Worm (Caenorhabditis elegans) whole organism, young adult: Measurements from ENCODE around the gene C25F9.4.

Experiments
- C17E4.6 ChIP-seq: fragments of 200-800 bp; sonication (Bioruptor generic); IDR thresholded peaks from 2 replicates; pipeline ENCODE4 v1.3.6; 2022; ENCODE audit warnings: missing genetic modification reagents, missing genetic modification characterization, missing compliant biosample characterization
- F10E7.11 ChIP-seq: sonication (generic microtip); optimal IDR thresholded peaks from 2 replicates; lab custom pipeline; 2017; ENCODE audit warnings: mild to moderate bottlenecking, missing genetic modification characterization, moderate library complexity, missing compliant biosample characterization
- F52B5.7 ChIP-seq: sonication (generic microtip); optimal IDR thresholded peaks from 2 replicates; lab custom pipeline; 2016; ENCODE audit warnings: mild to moderate bottlenecking, missing genetic modification characterization, missing compliant biosample characterization
- K11D2.4 ChIP-seq: fragments of 200-800 bp; sonication (Bioruptor generic); IDR thresholded peaks from 2 replicates; pipeline ENCODE4 v1.3.6; 2022; ENCODE audit warnings: missing genetic modification reagents, missing genetic modification characterization, missing compliant biosample characterization
- K12H6.12 ChIP-seq: fragments of 200-800 bp; sonication (Bioruptor generic); optimal IDR thresholded peaks from 2 replicates; lab custom pipeline; 2018; ENCODE audit warnings: mild to moderate bottlenecking, missing genetic modification characterization, missing compliant biosample characterization
- atf-7 ChIP-seq: sonication (generic microtip); optimal IDR thresholded peaks from 2 replicates; lab custom pipeline; 2017; ENCODE audit warnings: mild to moderate bottlenecking, missing genetic modification characterization, missing compliant biosample characterization
- bed-2 ChIP-seq: fragments of 200-800 bp; sonication (Bioruptor generic); IDR thresholded peaks from 2 replicates; pipeline ENCODE4 v1.3.6; 2022; ENCODE audit warnings: missing genetic modification reagents, missing genetic modification characterization, missing compliant biosample characterization
- cebp-1 ChIP-seq, 2 experiments: fragments of 200-800 bp in 1 of 2; sonication (Bioruptor generic) in 1 of 2; sonication (generic microtip) in 1 of 2; IDR thresholded peaks in 1 of 2; optimal IDR thresholded peaks in 1 of 2; 2 replicates each; pipeline versions ENCODE4 v1.3.6 to Lab custom; 2017 to 2022; ENCODE audit warnings: missing compliant biosample characterization in 2 of 2, missing genetic modification characterization in 2 of 2, mild to moderate bottlenecking in 1 of 2, missing genetic modification reagents in 1 of 2, moderate library complexity in 1 of 2
- ceh-40 ChIP-seq: fragments of 200-800 bp; sonication (Bioruptor generic); IDR thresholded peaks from 2 replicates; pipeline ENCODE4 v1.3.6; 2022; ENCODE audit warnings: missing genetic modification characterization, missing compliant biosample characterization
- dox-1 ChIP-seq: fragments of 200-800 bp; sonication (Bioruptor generic); IDR thresholded peaks from 2 replicates; pipeline ENCODE4 v1.3.6; 2022; ENCODE audit warnings: missing genetic modification reagents, missing genetic modification characterization, missing compliant biosample characterization
- dpl-1 ChIP-seq: fragments of 150-350 bp; optimal IDR thresholded peaks from 2 replicates; lab custom pipeline; 2014; ENCODE audit warnings: missing biosample characterization, missing genetic modification reagents, missing genetic modification characterization
- egl-44 ChIP-seq: fragments of 200-800 bp; sonication (Bioruptor generic); IDR thresholded peaks from 2 replicates; pipeline ENCODE4 v1.3.6; 2022; ENCODE audit warnings: missing genetic modification reagents, missing genetic modification characterization, missing compliant biosample characterization
- gei-17 ChIP-seq: fragments of 200-800 bp; sonication (Bioruptor generic); optimal IDR thresholded peaks from 2 replicates; lab custom pipeline; 2018; ENCODE audit warnings: mild to moderate bottlenecking, missing genetic modification characterization, missing compliant biosample characterization
- lin-26 ChIP-seq: fragments of 200-800 bp; sonication (Bioruptor generic); IDR thresholded peaks from 2 replicates; pipeline ENCODE4 v1.3.6; 2022; ENCODE audit warnings: missing genetic modification reagents, missing genetic modification characterization, missing compliant biosample characterization
- madf-10 ChIP-seq: sonication (generic microtip); optimal IDR thresholded peaks from 2 replicates; lab custom pipeline; 2016; ENCODE audit warnings: mild to moderate bottlenecking, missing genetic modification characterization, missing compliant biosample characterization
- madf-3 ChIP-seq: fragments of 200-800 bp; sonication (Bioruptor generic); IDR thresholded peaks from 2 replicates; pipeline ENCODE4 v1.3.6; 2022; ENCODE audit warnings: missing genetic modification reagents, missing genetic modification characterization, missing compliant biosample characterization
- mxl-1 ChIP-seq: sonication (generic microtip); optimal IDR thresholded peaks from 2 replicates; lab custom pipeline; 2016; ENCODE audit warnings: missing genetic modification characterization, missing compliant biosample characterization
- nhr-80 ChIP-seq: sonication (generic microtip); optimal IDR thresholded peaks from 2 replicates; lab custom pipeline; 2016; ENCODE audit warnings: missing genetic modification characterization, missing compliant biosample characterization
- rec-8 ChIP-seq, 2 experiments: sonication (generic microtip); optimal IDR thresholded peaks; 2 replicates each; lab custom pipeline; 2016; ENCODE audit warnings: mild to moderate bottlenecking in 2 of 2, missing genetic modification characterization in 2 of 2, missing genetic modification reagents in 2 of 2, missing genotype in 2 of 2, missing biosample characterization in 1 of 2, missing compliant biosample characterization in 1 of 2, moderate library complexity in 1 of 2
- rpc-1 ChIP-seq, 2 experiments: fragments of 150-350 bp in 1 of 2; sonication (generic microtip) in 1 of 2; optimal IDR thresholded peaks; 2 replicates each; lab custom pipeline; 2014 to 2018; ENCODE audit warnings: missing biosample characterization in 1 of 2, missing genetic modification characterization in 1 of 2, missing genetic modification reagents in 1 of 2, missing genotype in 1 of 2
- snpc-1.3 ChIP-seq: sonication (generic microtip); optimal IDR thresholded peaks from 2 replicates; lab custom pipeline; 2017; ENCODE audit warnings: missing genetic modification characterization, mild to moderate bottlenecking, missing compliant biosample characterization, antibody characterized with exemption, moderate library complexity, missing genotype, missing genetic modification reagents; ENCODE audit not compliant: insufficient read depth
- sptf-2 ChIP-seq: fragments of 200-800 bp; sonication (Bioruptor generic); optimal IDR thresholded peaks from 2 replicates; lab custom pipeline; 2018; ENCODE audit warnings: mild to moderate bottlenecking, missing genetic modification characterization, missing compliant biosample characterization
- unc-62 ChIP-seq: fragments of 150-350 bp; optimal IDR thresholded peaks from 2 replicates; lab custom pipeline; 2014; ENCODE audit warnings: missing biosample characterization, missing genetic modification reagents, missing genetic modification characterization
- zim-3 ChIP-seq: sonication (generic microtip); optimal IDR thresholded peaks from 2 replicates; lab custom pipeline; 2017; ENCODE audit warnings: mild to moderate bottlenecking, missing genetic modification characterization, moderate library complexity, missing compliant biosample characterization
- ztf-18 ChIP-seq: sonication (generic microtip); optimal IDR thresholded peaks from 2 replicates; lab custom pipeline; 2016; ENCODE audit warnings: missing genotype, mild to moderate bottlenecking, missing genetic modification characterization, missing compliant biosample characterization
- ztf-25 ChIP-seq: fragments of 200-800 bp; sonication (Bioruptor generic); IDR thresholded peaks from 2 replicates; pipeline ENCODE4 v1.3.6; 2022; ENCODE audit warnings: missing genetic modification reagents, missing genetic modification characterization, missing compliant biosample characterization

C25F9.4 gene

ce11 chrV:19428936-19429335, 12.6 kb upstream of the C25F9.4 start:
- no peak for TF ChIP-seq K11D2.4 (GFP tag; lab: Robert Waterston, UW)
- TF ChIP-seq rpc-1 (optimal IDR thresholded peaks at IDR 0.05; lab: Kevin White, UChicago): no peak
- TF ChIP-seq rpc-1 (tag; optimal IDR thresholded peaks at IDR 0.05; lab: Kevin White, UChicago): no peak
- TF ChIP-seq F52B5.7 (tag; lab: Kevin White, UChicago): no peak
- TF ChIP-seq snpc-1.3 (tag; lab: Kevin White, UChicago): no peak
- TF ChIP-seq ztf-25 (GFP tag; lab: Robert Waterston, UW): no peak
- no peak for TF ChIP-seq rec-8 (tag; optimal IDR thresholded peaks at IDR 0.05; lab: Kevin White, UChicago)
- no peak for TF ChIP-seq mxl-1
- no peak for TF ChIP-seq sptf-2 (GFP tag; lab: Kevin White, UChicago)
- no peak for TF ChIP-seq gei-17 (GFP tag; lab: Kevin White, UChicago)

DNA sequence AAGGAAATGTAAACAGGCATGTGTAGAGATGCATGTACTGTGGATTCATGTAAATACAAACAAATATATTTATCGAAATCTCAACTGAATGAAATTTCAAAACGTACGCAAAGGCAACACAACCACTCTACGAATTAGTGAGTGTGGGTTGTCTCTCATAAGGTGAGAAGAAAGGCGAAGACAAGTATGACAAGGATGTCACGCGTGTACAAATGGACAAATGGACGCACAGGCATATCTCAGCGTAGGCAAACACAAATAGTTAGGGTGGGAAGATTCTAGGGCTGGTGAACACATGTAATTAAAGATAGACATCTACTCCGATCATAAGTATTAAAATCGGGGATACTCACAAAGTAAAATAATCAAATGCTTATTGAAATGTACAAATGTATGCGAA, 11.7 kb upstream of the C25F9.4 start:
- no peak for TF ChIP-seq ceh-40 (GFP tag; lab: Robert Waterston, UW)
- peak; percentile 0 for TF ChIP-seq zim-3
- TF ChIP-seq lin-26 (GFP tag; lab: Robert Waterston, UW): 0 out of 2 replicates have a peak, but pooled peaks have one; percentile 26

ce11 chrV:19421131-19421530, 4.8 kb upstream of the C25F9.4 start, which contains the start of gene C25F9.2:
Gene C25F9.2, plus strand, starts transcription at chrV:19421471.
- peak; percentile 57 for TF ChIP-seq atf-7
- no peak for TF ChIP-seq C17E4.6 (GFP tag; lab: Robert Waterston, UW)

- TF ChIP-seq nhr-80 (tag; lab: Kevin White, UChicago): peak; percentile 3
- TF ChIP-seq unc-62 (GFP tag; lab: Kevin White, UChicago): no peak
Observed at ce11 chrV:19417836-19418235, 1.5 kb upstream of the C25F9.4 start, which contains the start of gene C25F9.15. Gene C25F9.15, plus strand, starts transcription at chrV:19418136.

- TF ChIP-seq cebp-1 (GFP tag; IDR thresholded peaks at IDR 0.05; lab: Robert Waterston, UW) (peak; percentile 69; the same call in 1 of the 2 replicates), cebp-1 (tag; optimal IDR thresholded peaks at IDR 0.05; lab: Kevin White, UChicago) (peak; percentile 70), egl-44 (GFP tag; lab: Robert Waterston, UW) (no peak), K12H6.12 (tag; lab: Kevin White, UChicago) (no peak), atf-7 (no peak), nhr-80 (tag; lab: Kevin White, UChicago) (peak; percentile 70)
Observed at ce11 chrV:19410663-19411062, 5.7 kb downstream of the C25F9.4 start, which contains the start of gene C25F9.5. Gene C25F9.5, minus strand, starts transcription at chrV:19410857.

- no peak for TF ChIP-seq madf-10 (tag; lab: Kevin White, UChicago)
- peak; percentile 39; the same call in 1 of the 2 replicates for TF ChIP-seq dox-1 (GFP tag; lab: Robert Waterston, UW)
- peak; percentile 84 for TF ChIP-seq nhr-80 (tag; lab: Kevin White, UChicago)
- no peak for TF ChIP-seq bed-2 (GFP tag; lab: Robert Waterston, UW)
Observed at ce11 chrV:19405276-19405815, 11.0 kb downstream of the C25F9.4 start, which contains the start of the genes C25F9.6 and C25F9.10. Gene C25F9.6, minus strand, starts transcription at chrV:19405326. Gene C25F9.10, plus strand, starts transcription at chrV:19405729.

DNA sequence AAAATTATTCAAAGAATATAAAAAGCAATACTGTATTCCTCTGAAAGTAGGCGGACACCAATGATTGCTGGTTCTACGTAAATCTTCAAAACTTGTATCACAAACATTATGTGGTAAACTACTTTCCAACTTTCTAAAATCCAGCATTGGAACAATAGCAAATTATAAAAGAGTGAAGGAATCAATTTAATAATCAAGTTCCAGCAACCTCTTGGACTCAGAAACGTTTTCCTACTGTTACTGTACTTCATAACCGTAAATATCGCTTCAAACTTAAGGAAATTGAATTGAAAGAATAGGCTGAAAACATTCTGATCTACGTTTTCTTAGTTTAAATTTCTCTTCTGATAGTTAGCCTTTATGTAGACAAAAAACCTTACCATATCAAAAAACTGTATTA, 12.8 kb downstream of the C25F9.4 start:
- TF ChIP-seq dpl-1 (no peak), F10E7.11 (tag; lab: Kevin White, UChicago) (no peak), rec-8 (tag; optimal IDR thresholded peaks at IDR 0.05; lab: Kevin White, UChicago) (no peak), madf-3 (no peak), ztf-18 (tag; lab: Kevin White, UChicago) (no peak), dox-1 (GFP tag; lab: Robert Waterston, UW) (no peak)
